Worm (Caenorhabditis elegans) whole organism, L4 larva: ENCODE results near the gene F59B2.9.
A peak's percentile ranks its signal among the peaks of the same experiment; 100 is the strongest.

Experiments used
- D1046.2 ChIP-seq: fragments of 200-800 bp; sonication (Bioruptor generic); IDR thresholded peaks from 2 replicates; pipeline ENCODE4 v1.3.6; 2022; ENCODE audit warnings: missing genetic modification characterization, missing compliant biosample characterization
- F10B5.3 ChIP-seq: sonication (generic microtip); optimal IDR thresholded peaks from 2 replicates; lab custom pipeline; 2016; ENCODE audit warnings: mild to moderate bottlenecking, missing genetic modification characterization, missing compliant biosample characterization
- F37D6.2 ChIP-seq: sonication (generic microtip); optimal IDR thresholded peaks from 2 replicates; lab custom pipeline; 2016; ENCODE audit warnings: mild to moderate bottlenecking, missing genetic modification characterization, missing compliant biosample characterization
- T20F7.1 ChIP-seq: fragments of 200-800 bp; sonication (Bioruptor generic); optimal IDR thresholded peaks from 2 replicates; lab custom pipeline; 2018; ENCODE audit warnings: mild to moderate bottlenecking, missing genetic modification characterization, missing compliant biosample characterization
- Y105C5A.15 ChIP-seq: fragments of 200-800 bp; sonication (Bioruptor generic); IDR thresholded peaks from 2 replicates; pipeline ENCODE4 v1.3.6; 2022; ENCODE audit warnings: missing genetic modification characterization, missing compliant biosample characterization
- Y48G9A.11 ChIP-seq: fragments of 200-800 bp; sonication (Bioruptor generic); IDR thresholded peaks from 2 replicates; pipeline ENCODE4 v1.3.6; 2022; ENCODE audit warnings: missing genetic modification reagents, missing genetic modification characterization, missing compliant biosample characterization
- ZK546.5 ChIP-seq, 2 experiments: sonication (generic microtip); optimal IDR thresholded peaks; 2 replicates each; lab custom pipeline; 2017; ENCODE audit warnings: missing biosample characterization in 2 of 2, missing genetic modification characterization in 2 of 2
- aha-1 ChIP-seq: fragments of 150-350 bp; peaks from one replicate; lab custom pipeline; 2014; ENCODE audit warnings: missing biosample characterization, missing genetic modification characterization
- aly-2 ChIP-seq: sonication (generic microtip); optimal IDR thresholded peaks from 2 replicates; lab custom pipeline; 2018; ENCODE audit warnings: missing biosample characterization, missing genetic modification characterization
- attf-4 ChIP-seq: sonication (generic microtip); optimal IDR thresholded peaks from 3 replicates; lab custom pipeline; 2017; ENCODE audit warnings: missing biosample characterization, missing genetic modification characterization
- ceh-20 ChIP-seq: fragments of 200-800 bp; sonication (Bioruptor generic); IDR thresholded peaks from 2 replicates; pipeline ENCODE4 v1.3.6; 2022; ENCODE audit warnings: missing genetic modification reagents, missing genetic modification characterization, missing compliant biosample characterization
- ceh-32 ChIP-seq: sonication (generic microtip); optimal IDR thresholded peaks from 2 replicates; lab custom pipeline; 2016; ENCODE audit warnings: mild to moderate bottlenecking, missing genetic modification characterization, missing compliant biosample characterization; ENCODE audit not compliant: poor library complexity
- ceh-44 ChIP-seq: fragments of 200-800 bp; sonication (Bioruptor generic); IDR thresholded peaks from 2 replicates; pipeline ENCODE4 v1.3.6; 2022; ENCODE audit warnings: missing genetic modification reagents, missing genetic modification characterization, missing compliant biosample characterization
- ceh-62 ChIP-seq: sonication (generic microtip); optimal IDR thresholded peaks from 2 replicates; lab custom pipeline; 2017; ENCODE audit warnings: missing biosample characterization, missing genetic modification characterization
- cey-2 ChIP-seq: sonication (generic microtip); optimal IDR thresholded peaks from 3 replicates; lab custom pipeline; 2017; ENCODE audit warnings: missing genetic modification characterization, mild to moderate bottlenecking, missing compliant biosample characterization, antibody characterized with exemption, borderline replicate concordance; ENCODE audit not compliant: insufficient read depth
- daf-8 ChIP-seq: fragments of 200-800 bp; sonication (Bioruptor generic); IDR thresholded peaks from 2 replicates; pipeline ENCODE4 v1.3.6; 2022; ENCODE audit warnings: missing genetic modification characterization, missing compliant biosample characterization
- dmd-6 ChIP-seq: fragments of 200-800 bp; sonication (Bioruptor generic); IDR thresholded peaks from 2 replicates; pipeline ENCODE4 v1.3.6; 2022; ENCODE audit warnings: missing genetic modification reagents, missing genetic modification characterization, missing compliant biosample characterization
- dmd-8 ChIP-seq: fragments of 200-800 bp; sonication (Bioruptor generic); IDR thresholded peaks from 2 replicates; pipeline ENCODE4 v1.3.6; 2022; ENCODE audit warnings: missing genetic modification characterization, missing compliant biosample characterization
- dmd-9 ChIP-seq: fragments of 200-800 bp; sonication (Bioruptor generic); IDR thresholded peaks from 2 replicates; pipeline ENCODE4 v1.3.6; 2022; ENCODE audit warnings: missing genetic modification reagents, missing genetic modification characterization, missing compliant biosample characterization
- dve-1 ChIP-seq: sonication (generic microtip); optimal IDR thresholded peaks from 2 replicates; lab custom pipeline; 2017; ENCODE audit warnings: antibody characterized with exemption, mild to moderate bottlenecking, missing genetic modification characterization, missing compliant biosample characterization; ENCODE audit not compliant: insufficient read depth
- hmg-1.1 ChIP-seq: fragments of 200-800 bp; sonication (Bioruptor generic); IDR thresholded peaks from 2 replicates; pipeline ENCODE4 v1.3.6; 2022; ENCODE audit warnings: missing genetic modification reagents, missing genetic modification characterization, missing compliant biosample characterization
- lin-38 ChIP-seq: fragments of 200-800 bp; sonication (Bioruptor generic); IDR thresholded peaks from 2 replicates; pipeline ENCODE4 v1.3.6; 2022; ENCODE audit warnings: missing genetic modification reagents, missing genetic modification characterization, missing compliant biosample characterization
- lsy-2 ChIP-seq, 2 experiments: fragments of 150-350 bp in 1 of 2; sonication (generic microtip) in 1 of 2; optimal IDR thresholded peaks; 2 replicates each; lab custom pipeline; 2014 to 2017; ENCODE audit warnings: missing biosample characterization in 2 of 2, missing genetic modification characterization in 2 of 2
- mdl-1 ChIP-seq, 2 experiments: fragments of 150-350 bp in 1 of 2; sonication (generic microtip) in 1 of 2; optimal IDR thresholded peaks; 2 replicates each; lab custom pipeline; 2014 to 2017; ENCODE audit warnings: missing biosample characterization in 2 of 2, missing genetic modification characterization in 2 of 2
- mdt-29 ChIP-seq: fragments of 200-800 bp; sonication (Bioruptor generic); IDR thresholded peaks from 2 replicates; pipeline ENCODE4 v1.3.6; 2022; ENCODE audit warnings: missing genetic modification reagents, missing genetic modification characterization, missing compliant biosample characterization
- mes-2 ChIP-seq: sonication (generic microtip); optimal IDR thresholded peaks from 2 replicates; lab custom pipeline; 2016; ENCODE audit warnings: missing genotype, mild to moderate bottlenecking, missing genetic modification characterization, missing compliant biosample characterization; ENCODE audit not compliant: poor library complexity, severe bottlenecking
- mxl-2 ChIP-seq: fragments of 200-800 bp; sonication (Bioruptor generic); conservative IDR thresholded peaks from 2 replicates; pipeline ENCODE4 v1.3.6; 2022; ENCODE audit warnings: missing genetic modification reagents, missing genetic modification characterization, missing compliant biosample characterization
- mxl-3 ChIP-seq: fragments of 200-800 bp; sonication (Bioruptor generic); optimal IDR thresholded peaks from 2 replicates; lab custom pipeline; 2018; ENCODE audit warnings: mild to moderate bottlenecking, missing genetic modification characterization, missing compliant biosample characterization
- nhr-10 ChIP-seq: fragments of 150-350 bp; optimal IDR thresholded peaks from 2 replicates; lab custom pipeline; 2014; ENCODE audit warnings: missing biosample characterization, missing genetic modification characterization
- nhr-11 ChIP-seq: fragments of 150-350 bp; optimal IDR thresholded peaks from 2 replicates; lab custom pipeline; 2014; ENCODE audit warnings: missing biosample characterization, missing genetic modification characterization
- nhr-28 ChIP-seq: fragments of 150-350 bp; optimal IDR thresholded peaks from 2 replicates; lab custom pipeline; 2014; ENCODE audit warnings: missing biosample characterization, missing genetic modification characterization
- nhr-48 ChIP-seq: sonication (generic microtip); optimal IDR thresholded peaks from 2 replicates; lab custom pipeline; 2016; ENCODE audit warnings: mild to moderate bottlenecking, missing genetic modification characterization, missing compliant biosample characterization
- nhr-6 ChIP-seq: fragments of 150-350 bp; optimal IDR thresholded peaks from 2 replicates; lab custom pipeline; 2014; ENCODE audit warnings: missing biosample characterization, missing genetic modification characterization
- nhr-77 ChIP-seq: fragments of 150-350 bp; optimal IDR thresholded peaks from 2 replicates; lab custom pipeline; 2014; ENCODE audit warnings: missing biosample characterization, missing genetic modification characterization
- sdz-12 ChIP-seq: fragments of 200-800 bp; sonication (Bioruptor generic); optimal IDR thresholded peaks from 2 replicates; lab custom pipeline; 2018; ENCODE audit warnings: mild to moderate bottlenecking, missing genetic modification characterization, missing compliant biosample characterization
- set-16 ChIP-seq: fragments of 200-800 bp; sonication (Bioruptor generic); IDR thresholded peaks from 2 replicates; pipeline ENCODE4 v1.3.6; 2022; ENCODE audit warnings: missing genetic modification reagents, missing genetic modification characterization, missing compliant biosample characterization
- skn-1 ChIP-seq: fragments of 150-350 bp; optimal IDR thresholded peaks from 2 replicates; lab custom pipeline; 2014; ENCODE audit warnings: missing biosample characterization, missing genetic modification characterization
- snpc-4 ChIP-seq: fragments of 150-350 bp; optimal IDR thresholded peaks from 2 replicates; lab custom pipeline; 2014; ENCODE audit warnings: missing biosample characterization, missing genetic modification characterization
- tra-1 ChIP-seq: fragments of 200-800 bp; sonication (Bioruptor generic); IDR thresholded peaks from 2 replicates; pipeline ENCODE4 v1.3.6; 2022; ENCODE audit warnings: missing genetic modification reagents, missing genetic modification characterization, missing compliant biosample characterization
- unc-130 ChIP-seq: sonication (generic microtip); optimal IDR thresholded peaks from 2 replicates; lab custom pipeline; 2016; ENCODE audit warnings: missing genetic modification reagents, missing genetic modification characterization, missing compliant biosample characterization
- zfp-2 ChIP-seq: sonication (generic microtip); optimal IDR thresholded peaks from 2 replicates; lab custom pipeline; 2016; ENCODE audit warnings: mild to moderate bottlenecking, missing genetic modification characterization, missing compliant biosample characterization
- ztf-7 ChIP-seq: fragments of 150-350 bp; optimal IDR thresholded peaks from 2 replicates; lab custom pipeline; 2014; ENCODE audit warnings: missing biosample characterization, missing genetic modification characterization

The F59B2.9 gene

ce11 chrIII:9052371-9052978, 40.3 kb upstream of the F59B2.9 start (continued):
- TF ChIP-seq cey-2 (tag; lab: Kevin White, UChicago) (no peak), ztf-7 (tag; lab: Kevin White, UChicago) (no peak), T20F7.1 (GFP tag; lab: Kevin White, UChicago) (peak; percentile 39), snpc-4 (tag; lab: Kevin White, UChicago) (no peak), D1046.2 (GFP tag; lab: Robert Waterston, UW) (peak; percentile 73), tra-1 (GFP tag; lab: Robert Waterston, UW) (0 out of 2 replicates have a peak, but pooled peaks have one; percentile 24), nhr-28 (peak; percentile 22), ceh-32 (tag; lab: Kevin White, UChicago) (no peak), nhr-6 (no peak), unc-130 (GFP tag; lab: Kevin White, UChicago) (no peak), ceh-20 (GFP tag; lab: Robert Waterston, UW) (no peak), lsy-2 (tag; optimal IDR thresholded peaks at IDR 0.05; lab: Kevin White, UChicago) (no peak), skn-1 (tag; lab: Kevin White, UChicago) (no peak), dmd-8 (GFP tag; lab: Robert Waterston, UW) (0 out of 2 replicates have a peak, but pooled peaks have one; percentile 23), Y105C5A.15 (GFP tag; lab: Robert Waterston, UW) (peak; percentile 88), Y48G9A.11 (peak; percentile 69), daf-8 (no peak), ceh-44 (GFP tag; lab: Robert Waterston, UW) (no peak), mxl-2 (no peak), ZK546.5 (tag; optimal IDR thresholded peaks at IDR 0.05; lab: Kevin White, UChicago) (no peak), sdz-12 (GFP tag; lab: Kevin White, UChicago) (no peak), nhr-77 (tag; lab: Kevin White, UChicago) (no peak), zfp-2 (tag; lab: Kevin White, UChicago) (no peak), nhr-10 (tag; lab: Kevin White, UChicago) (no peak), dve-1 (tag; lab: Kevin White, UChicago) (peak; percentile 4), F10B5.3 (tag; lab: Kevin White, UChicago) (no peak), attf-4 (tag; lab: Kevin White, UChicago) (no peak), aly-2 (tag; lab: Kevin White, UChicago) (no peak), F37D6.2 (tag; lab: Kevin White, UChicago) (no peak), dmd-6 (GFP tag; lab: Robert Waterston, UW) (peak; percentile 55), dmd-9 (GFP tag; lab: Robert Waterston, UW) (0 out of 2 replicates have a peak, but pooled peaks have one; percentile 7), set-16 (GFP tag; lab: Robert Waterston, UW) (peak; percentile 74), ceh-62 (tag; lab: Kevin White, UChicago) (no peak), nhr-11 (tag; lab: Kevin White, UChicago) (peak; percentile 14), mes-2 (tag; lab: Kevin White, UChicago) (peak; percentile 59), mdt-29 (GFP tag; lab: Robert Waterston, UW) (0 out of 2 replicates have a peak, but pooled peaks have one; percentile 19), mdl-1 (tag; optimal IDR thresholded peaks at IDR 0.05; lab: Kevin White, UChicago) (no peak), lin-38 (GFP tag; lab: Robert Waterston, UW) (peak; percentile 40; the same call in 1 of the 2 replicates), nhr-48 (no peak), mxl-3 (GFP tag; lab: Kevin White, UChicago) (peak; percentile 68), aha-1 (tag; lab: Kevin White, UChicago) (peak; percentile 99), hmg-1.1 (peak; percentile 82)
- TF ChIP-seq, all 104 proteins: peak for 39
